Fruit fly (Drosophila melanogaster) whole organism, adult: ENCODE results near the gene CG43116.

ENCODE experiments used
- CG11617 ChIP-seq: fragments of 200-800 bp; sonication (Bioruptor generic); optimal IDR thresholded peaks from 2 replicates; lab custom pipeline; 2017; ENCODE audit warnings: mild to moderate bottlenecking, missing biosample characterization, missing genetic modification reagents, missing genetic modification characterization
- CG12768 ChIP-seq: fragments of 200-800 bp; sonication (Bioruptor generic); optimal IDR thresholded peaks from 2 replicates; lab custom pipeline; 2017; ENCODE audit warnings: missing biosample characterization, missing genetic modification characterization, mild to moderate bottlenecking, moderate library complexity, missing genetic modification reagents
- CG7045 ChIP-seq: fragments of 200-800 bp; sonication (Bioruptor generic); optimal IDR thresholded peaks from 2 replicates; lab custom pipeline; 2017; ENCODE audit warnings: missing biosample characterization, mild to moderate bottlenecking, missing genetic modification characterization
- Crg-1 ChIP-seq: fragments of 200-800 bp; sonication (Bioruptor generic); optimal IDR thresholded peaks from 2 replicates; lab custom pipeline; 2016; ENCODE audit warnings: missing biosample characterization, missing genetic modification characterization
- Hr96 ChIP-seq: fragments of 200-800 bp; sonication (Bioruptor generic); optimal IDR thresholded peaks from 2 replicates; lab custom pipeline; 2016; ENCODE audit warnings: missing biosample characterization, missing genetic modification characterization
- bab1 ChIP-seq: fragments of 200-800 bp; sonication (Bioruptor generic); optimal IDR thresholded peaks from 3 replicates; lab custom pipeline; 2019; ENCODE audit warnings: missing biosample characterization, mild to moderate bottlenecking, missing genetic modification characterization, moderate library complexity
- cic ChIP-seq: fragments of 200-800 bp; sonication (Bioruptor generic); optimal IDR thresholded peaks from 2 replicates; lab custom pipeline; 2017; ENCODE audit warnings: missing biosample characterization, mild to moderate bottlenecking, missing genetic modification characterization, moderate library complexity
- cnc ChIP-seq, 2 experiments: fragments of >200 bp; optimal IDR thresholded peaks; 2 replicates each; lab custom pipeline; 2017
- ovo ChIP-seq: fragments of 200-800 bp; sonication (Bioruptor generic); optimal IDR thresholded peaks from 2 replicates; lab custom pipeline; 2016; ENCODE audit warnings: missing biosample characterization, missing genetic modification characterization
- pad ChIP-seq: fragments of 200-800 bp; sonication (Bioruptor generic); optimal IDR thresholded peaks from 3 replicates; lab custom pipeline; 2017; ENCODE audit warnings: missing biosample characterization, missing genetic modification characterization, mild to moderate bottlenecking, moderate library complexity, missing genetic modification reagents
- tj ChIP-seq: fragments of 200-800 bp; sonication (Bioruptor generic); optimal IDR thresholded peaks from 3 replicates; lab custom pipeline; 2017; ENCODE audit warnings: missing biosample characterization, mild to moderate bottlenecking, missing genetic modification characterization, moderate library complexity
- toe ChIP-seq: fragments of 200-800 bp; sonication (Bioruptor generic); optimal IDR thresholded peaks from 2 replicates; lab custom pipeline; 2016; ENCODE audit warnings: missing biosample characterization, missing genetic modification characterization

DNA sequence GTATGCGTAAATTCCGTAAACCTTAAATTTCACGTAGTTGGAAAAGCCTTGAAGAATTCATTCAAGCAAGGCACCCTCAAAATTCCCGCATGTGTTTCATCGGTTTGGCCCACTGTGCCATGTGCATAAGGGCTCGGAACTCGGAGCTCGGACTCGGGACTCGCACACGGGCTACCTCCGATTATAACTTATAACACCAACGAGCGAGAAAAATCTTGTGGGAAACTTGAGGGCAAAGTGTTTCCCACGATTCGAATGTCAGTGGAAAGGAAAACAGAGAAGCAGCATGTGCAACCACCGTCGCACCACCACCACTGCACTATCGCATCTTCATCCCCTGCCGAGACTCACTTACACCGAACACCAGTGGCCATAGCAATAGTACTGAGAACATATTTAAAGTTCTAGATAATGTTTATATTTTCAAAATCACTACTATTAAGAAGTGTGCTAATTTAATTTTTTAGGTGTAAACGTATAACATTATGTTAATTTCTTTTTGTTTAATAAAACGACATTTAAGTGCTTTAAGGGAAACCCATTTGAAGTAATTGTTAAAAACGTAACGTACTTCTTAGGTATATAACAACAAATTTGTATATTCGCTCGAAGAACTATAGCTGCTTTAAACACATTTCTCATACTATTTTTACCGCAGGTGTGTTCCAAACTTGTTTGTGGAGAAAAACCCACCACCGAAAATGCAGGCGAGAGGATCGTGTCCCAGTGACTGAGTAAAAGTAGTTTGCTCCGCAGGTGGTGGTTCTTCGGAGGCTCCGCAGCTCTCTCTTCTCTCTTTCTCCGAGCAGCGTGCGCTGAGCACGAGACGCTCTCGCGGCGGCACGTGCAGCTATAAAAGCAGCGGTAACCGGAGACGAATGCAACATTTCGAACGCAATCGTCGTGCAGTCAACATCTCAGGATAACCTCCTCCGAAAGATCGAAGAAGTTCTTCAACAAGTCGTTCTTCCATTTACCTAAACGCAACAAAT lies 39.7 kb upstream of the CG43116 start:
- TF ChIP-seq CG7045 (GFP tag; lab: Kevin White, UChicago) (no peak), tj (GFP tag; lab: Kevin White, UChicago) (no peak), Crg-1 (GFP tag; lab: Kevin White, UChicago) (no peak), CG11617 (GFP tag; lab: Kevin White, UChicago) (no peak), toe (GFP tag; lab: Kevin White, UChicago) (no peak), cnc (optimal IDR thresholded peaks at IDR 0.05; lab: Kevin White, UChicago) (no peak), bab1 (GFP tag; lab: Kevin White, UChicago) (no peak), ovo (GFP tag; lab: Kevin White, UChicago) (no peak), cic (GFP tag; lab: Kevin White, UChicago) (no peak), Hr96 (GFP tag; lab: Kevin White, UChicago) (no peak), CG12768 (GFP tag; lab: Kevin White, UChicago) (no peak), pad (GFP tag; lab: Kevin White, UChicago) (no peak)
